Worm (Caenorhabditis elegans): ENCODE data around the gene ZK54.3.

ce11 chrX:17438386-17438785, 28.4 kb downstream of the ZK54.3 start, which contains the start of gene C36E6.8:
- no peak for TF ChIP-seq lin-54 (GFP tag; optimal IDR thresholded peaks at IDR 0.05)
- TF ChIP-seq snpc-4 (GFP tag; optimal IDR thresholded peaks at IDR 0.05) = no peak
- TF ChIP-seq snpc-4 (tag; optimal IDR thresholded peaks at IDR 0.05) = no peak
- no peak for TF ChIP-seq lag-1 (GFP tag; IDR thresholded peaks at IDR 0.05)
